Worm (Caenorhabditis elegans) whole organism, mixed stage, embryonic: ENCODE results near the gene Y66D12A.6.

Source experiments
- M03D4.4 ChIP-seq: sonication (generic microtip); optimal IDR thresholded peaks from 2 replicates; lab custom pipeline; 2017; ENCODE audit warnings: mild to moderate bottlenecking, missing genetic modification characterization, missing compliant biosample characterization
- bed-3 ChIP-seq: fragments of 200-800 bp; sonication (Bioruptor generic); optimal IDR thresholded peaks from 3 replicates; lab custom pipeline; 2018; ENCODE audit warnings: mild to moderate bottlenecking, missing genetic modification characterization, moderate library complexity, missing compliant biosample characterization
- blmp-1 ChIP-seq: fragments of 150-350 bp; optimal IDR thresholded peaks from 2 replicates; lab custom pipeline; 2014; ENCODE audit warnings: missing biosample characterization, missing genetic modification characterization
- ceh-39 ChIP-seq: fragments of 150-350 bp; optimal IDR thresholded peaks from 2 replicates; lab custom pipeline; 2014; ENCODE audit warnings: missing biosample characterization, missing genetic modification characterization
- ceh-43 ChIP-seq: fragments of 200-800 bp; sonication (Bioruptor generic); optimal IDR thresholded peaks from 2 replicates; lab custom pipeline; 2018; ENCODE audit warnings: mild to moderate bottlenecking, missing genetic modification characterization, moderate library complexity, missing compliant biosample characterization
- ceh-83 ChIP-seq: fragments of 200-800 bp; sonication (Bioruptor generic); optimal IDR thresholded peaks from 2 replicates; lab custom pipeline; 2018; ENCODE audit warnings: mild to moderate bottlenecking, missing genetic modification characterization, missing compliant biosample characterization
- ces-1 ChIP-seq: fragments of 150-350 bp; optimal IDR thresholded peaks from 2 replicates; lab custom pipeline; 2014; ENCODE audit warnings: missing biosample characterization, missing genetic modification reagents, missing genetic modification characterization
- cnd-1 ChIP-seq: fragments of 200-800 bp; sonication (Bioruptor generic); optimal IDR thresholded peaks from 2 replicates; lab custom pipeline; 2018; ENCODE audit warnings: mild to moderate bottlenecking, missing genetic modification characterization, missing compliant biosample characterization
- drap-1 ChIP-seq: fragments of 200-800 bp; sonication (Bioruptor generic); optimal IDR thresholded peaks from 3 replicates; lab custom pipeline; 2018; ENCODE audit warnings: mild to moderate bottlenecking, missing genetic modification characterization, missing compliant biosample characterization
- elt-1 ChIP-seq: sonication (generic microtip); optimal IDR thresholded peaks from 2 replicates; lab custom pipeline; 2017; ENCODE audit warnings: missing genetic modification characterization, mild to moderate bottlenecking, missing compliant biosample characterization, antibody characterized with exemption, moderate library complexity, borderline replicate concordance; ENCODE audit not compliant: insufficient read depth
- elt-3 ChIP-seq: fragments of 150-350 bp; optimal IDR thresholded peaks from 2 replicates; lab custom pipeline; 2014; ENCODE audit warnings: missing biosample characterization, missing genetic modification characterization
- flh-1 ChIP-seq: fragments of 200-800 bp; sonication (Bioruptor generic); optimal IDR thresholded peaks from 2 replicates; lab custom pipeline; 2018; ENCODE audit warnings: mild to moderate bottlenecking, missing genetic modification characterization, moderate library complexity, missing compliant biosample characterization
- ham-2 ChIP-seq: fragments of 200-800 bp; sonication (Bioruptor generic); optimal IDR thresholded peaks from 2 replicates; lab custom pipeline; 2018; ENCODE audit warnings: mild to moderate bottlenecking, missing genetic modification characterization, missing compliant biosample characterization
- hlh-1 ChIP-seq: fragments of 150-350 bp; optimal IDR thresholded peaks from 2 replicates; lab custom pipeline; 2014; ENCODE audit warnings: missing biosample characterization, missing genetic modification reagents, missing genetic modification characterization
- lin-13 ChIP-seq: fragments of 150-350 bp; optimal IDR thresholded peaks from 2 replicates; lab custom pipeline; 2014; ENCODE audit warnings: missing biosample characterization, missing genetic modification characterization
- lin-32 ChIP-seq: fragments of 200-800 bp; sonication (Bioruptor generic); optimal IDR thresholded peaks from 2 replicates; lab custom pipeline; 2018; ENCODE audit warnings: mild to moderate bottlenecking, missing genetic modification characterization, missing compliant biosample characterization
- lsy-2 ChIP-seq: fragments of 150-350 bp; optimal IDR thresholded peaks from 2 replicates; lab custom pipeline; 2014; ENCODE audit warnings: missing biosample characterization, missing genetic modification characterization
- mab-5 ChIP-seq: fragments of 150-350 bp; optimal IDR thresholded peaks from 2 replicates; lab custom pipeline; 2014; ENCODE audit warnings: missing biosample characterization, missing genetic modification characterization
- mep-1 ChIP-seq: fragments of 150-350 bp; optimal IDR thresholded peaks from 2 replicates; lab custom pipeline; 2017; ENCODE audit warnings: missing biosample characterization, missing genetic modification reagents, missing genetic modification characterization, inconsistent platforms
- mls-2 ChIP-seq: sonication (generic microtip); optimal IDR thresholded peaks from 2 replicates; lab custom pipeline; 2016; ENCODE audit warnings: mild to moderate bottlenecking, missing genetic modification characterization, moderate library complexity, missing compliant biosample characterization
- nhr-12 ChIP-seq: fragments of 150-350 bp; optimal IDR thresholded peaks from 2 replicates; lab custom pipeline; 2014; ENCODE audit warnings: missing biosample characterization, missing genetic modification characterization
- nhr-2 ChIP-seq: fragments of 150-350 bp; optimal IDR thresholded peaks from 2 replicates; lab custom pipeline; 2014; ENCODE audit warnings: missing biosample characterization, missing genetic modification characterization
- nhr-237 ChIP-seq: fragments of 150-350 bp; optimal IDR thresholded peaks from 2 replicates; lab custom pipeline; 2014; ENCODE audit warnings: missing biosample characterization, missing genetic modification characterization
- nhr-28 ChIP-seq: fragments of 150-350 bp; optimal IDR thresholded peaks from 2 replicates; lab custom pipeline; 2014; ENCODE audit warnings: missing biosample characterization, missing genetic modification characterization
- pha-4 ChIP-seq: fragments of 150-350 bp; optimal IDR thresholded peaks from 2 replicates; lab custom pipeline; 2018; ENCODE audit warnings: missing biosample characterization, missing genetic modification reagents, missing genetic modification characterization
- sem-2 ChIP-seq: fragments of 200-800 bp; sonication (Bioruptor generic); optimal IDR thresholded peaks from 2 replicates; lab custom pipeline; 2018; ENCODE audit warnings: mild to moderate bottlenecking, missing genetic modification characterization, missing compliant biosample characterization
- snpc-4 ChIP-seq: fragments of 150-350 bp; optimal IDR thresholded peaks from 2 replicates; lab custom pipeline; 2014; ENCODE audit warnings: missing biosample characterization, missing genetic modification characterization
- sptf-1 ChIP-seq: sonication (generic microtip); optimal IDR thresholded peaks from 2 replicates; lab custom pipeline; 2017; ENCODE audit warnings: mild to moderate bottlenecking, missing genetic modification characterization, moderate library complexity, missing compliant biosample characterization
- tbx-8 ChIP-seq: fragments of 200-800 bp; sonication (Bioruptor generic); optimal IDR thresholded peaks from 2 replicates; lab custom pipeline; 2018; ENCODE audit warnings: mild to moderate bottlenecking, missing genetic modification characterization, moderate library complexity, missing compliant biosample characterization
- unc-120 ChIP-seq: sonication (generic microtip); optimal IDR thresholded peaks from 2 replicates; lab custom pipeline; 2017; ENCODE audit warnings: missing genetic modification characterization, missing compliant biosample characterization; ENCODE audit not compliant: poor library complexity, severe bottlenecking
- unc-39 ChIP-seq: fragments of 150-350 bp; optimal IDR thresholded peaks from 2 replicates; lab custom pipeline; 2014; ENCODE audit warnings: missing biosample characterization, missing genetic modification characterization
- unc-62 ChIP-seq: fragments of 150-350 bp; optimal IDR thresholded peaks from 2 replicates; lab custom pipeline; 2014; ENCODE audit warnings: missing biosample characterization, missing genetic modification reagents, missing genetic modification characterization
- zip-8 ChIP-seq: fragments of 150-350 bp; optimal IDR thresholded peaks from 2 replicates; lab custom pipeline; 2014; ENCODE audit warnings: missing biosample characterization, missing genetic modification characterization
- ztf-11 ChIP-seq: fragments of 150-350 bp; optimal IDR thresholded peaks from 2 replicates; lab custom pipeline; 2014; ENCODE audit warnings: missing biosample characterization, missing genetic modification characterization

Gene Y66D12A.6

ce11 chrIII:11559677-11560076 is 21.5 kb downstream of the Y66D12A.6 start:
- TF ChIP-seq ztf-11 = no peak
- TF ChIP-seq pha-4 (tag; lab: Kevin White, UChicago) = no peak
- no peak for TF ChIP-seq lin-13 (tag; lab: Kevin White, UChicago)
- TF ChIP-seq unc-120 (tag; lab: Kevin White, UChicago) = no peak

ce11 chrIII:11558251-11558650 is 23.0 kb downstream of the Y66D12A.6 start:
- TF ChIP-seq sptf-1 (tag; lab: Kevin White, UChicago) = peak; percentile 4
- no peak for TF ChIP-seq unc-120 (tag; lab: Kevin White, UChicago)
- TF ChIP-seq sem-2 (GFP tag; lab: Kevin White, UChicago) = no peak
- no peak for TF ChIP-seq lin-32 (GFP tag; lab: Kevin White, UChicago)
- TF ChIP-seq flh-1 (GFP tag; lab: Kevin White, UChicago) = no peak
- TF ChIP-seq ces-1 (GFP tag; lab: Kevin White, UChicago) = no peak
- no peak for TF ChIP-seq blmp-1 (tag; lab: Kevin White, UChicago)
- TF ChIP-seq zip-8 (tag; lab: Kevin White, UChicago) = no peak
- TF ChIP-seq elt-1 = peak; percentile 64
- TF ChIP-seq ceh-43 (GFP tag; lab: Kevin White, UChicago) = peak; percentile 1
- no peak for TF ChIP-seq bed-3
- no peak for TF ChIP-seq drap-1 (GFP tag; lab: Kevin White, UChicago)
- TF ChIP-seq nhr-2 (tag; lab: Kevin White, UChicago) = no peak
- TF ChIP-seq ham-2 = peak; percentile 87
- TF ChIP-seq, all 35 proteins: peak for 4

ce11 chrIII:11556860-11557259 is 24.3 kb downstream of the Y66D12A.6 start:
- TF ChIP-seq tbx-8 = no peak
- TF ChIP-seq cnd-1 (tag; lab: Kevin White, UChicago) = no peak
- TF ChIP-seq ham-2 = no peak
- no peak for TF ChIP-seq ceh-83 (GFP tag; lab: Kevin White, UChicago)
- no peak for TF ChIP-seq hlh-1
- no peak for TF ChIP-seq unc-120 (tag; lab: Kevin White, UChicago)
- no peak for TF ChIP-seq mab-5
- no peak for TF ChIP-seq nhr-2 (tag; lab: Kevin White, UChicago)
- TF ChIP-seq ceh-43 (GFP tag; lab: Kevin White, UChicago) = no peak
- TF ChIP-seq nhr-237 (tag; lab: Kevin White, UChicago) = no peak
- TF ChIP-seq sptf-1 (tag; lab: Kevin White, UChicago) = no peak
- TF ChIP-seq elt-3 (tag; lab: Kevin White, UChicago) = no peak
- no peak for TF ChIP-seq mls-2 (tag; lab: Kevin White, UChicago)
- TF ChIP-seq ztf-11 = no peak
- TF ChIP-seq unc-62 (GFP tag; lab: Kevin White, UChicago) = no peak
- no peak for TF ChIP-seq M03D4.4 (tag; lab: Kevin White, UChicago)
- no peak for TF ChIP-seq ceh-39 (tag; lab: Kevin White, UChicago)

ce11 chrIII:11554701-11555111 is 26.5 kb downstream of the Y66D12A.6 start:
- TF ChIP-seq mep-1 (tag; lab: Kevin White, UChicago) = no peak
- no peak for TF ChIP-seq ham-2
- TF ChIP-seq sem-2 (GFP tag; lab: Kevin White, UChicago) = no peak
- no peak for TF ChIP-seq snpc-4
- TF ChIP-seq nhr-237 (tag; lab: Kevin White, UChicago) = no peak
- TF ChIP-seq unc-120 (tag; lab: Kevin White, UChicago) = no peak
- no peak for TF ChIP-seq unc-62 (GFP tag; lab: Kevin White, UChicago)
- TF ChIP-seq mls-2 (tag; lab: Kevin White, UChicago) = no peak
- TF ChIP-seq nhr-28 (tag; lab: Kevin White, UChicago) = no peak
- TF ChIP-seq nhr-12 (tag; lab: Kevin White, UChicago) = no peak
- no peak for TF ChIP-seq ceh-43 (GFP tag; lab: Kevin White, UChicago)
- TF ChIP-seq lsy-2 (tag; lab: Kevin White, UChicago) = no peak
- no peak for TF ChIP-seq ztf-11
- no peak for TF ChIP-seq flh-1 (GFP tag; lab: Kevin White, UChicago)
- TF ChIP-seq pha-4 (tag; lab: Kevin White, UChicago) = no peak
- no peak for TF ChIP-seq ceh-39 (tag; lab: Kevin White, UChicago)
- TF ChIP-seq blmp-1 (tag; lab: Kevin White, UChicago) = no peak
- TF ChIP-seq mab-5 = no peak
- no peak for TF ChIP-seq unc-39
- TF ChIP-seq M03D4.4 (tag; lab: Kevin White, UChicago) = no peak
